Worm (Caenorhabditis elegans) whole organism, L4 larva: ENCODE results near the gene rabr-3.
A peak's percentile ranks its signal among the peaks of the same experiment; 100 is the strongest.

Experiments
- D1046.2 ChIP-seq: fragments of 200-800 bp; sonication (Bioruptor generic); IDR thresholded peaks from 2 replicates; pipeline ENCODE4 v1.3.6; 2022; ENCODE audit warnings: missing genetic modification characterization, missing compliant biosample characterization
- F10B5.3 ChIP-seq: sonication (generic microtip); optimal IDR thresholded peaks from 2 replicates; lab custom pipeline; 2016; ENCODE audit warnings: mild to moderate bottlenecking, missing genetic modification characterization, missing compliant biosample characterization
- F49E8.2 ChIP-seq: sonication (generic microtip); optimal IDR thresholded peaks from 2 replicates; lab custom pipeline; 2016; ENCODE audit warnings: missing compliant biosample characterization, mild to moderate bottlenecking, missing genetic modification characterization, borderline replicate concordance
- R02D3.7 ChIP-seq: fragments of 150-350 bp; sonication (generic microtip); optimal IDR thresholded peaks from 3 replicates; lab custom pipeline; 2014; ENCODE audit warnings: missing biosample characterization, missing genetic modification characterization
- T20F7.1 ChIP-seq: fragments of 200-800 bp; sonication (Bioruptor generic); optimal IDR thresholded peaks from 2 replicates; lab custom pipeline; 2018; ENCODE audit warnings: mild to moderate bottlenecking, missing genetic modification characterization, missing compliant biosample characterization
- T26A8.4 ChIP-seq: fragments of 200-800 bp; sonication (Bioruptor generic); IDR thresholded peaks from 2 replicates; pipeline ENCODE4 v1.3.6; 2022; ENCODE audit warnings: missing genetic modification characterization, missing compliant biosample characterization
- Y75B8A.6 ChIP-seq: fragments of 200-800 bp; sonication (Bioruptor generic); IDR thresholded peaks from 2 replicates; pipeline ENCODE4 v1.3.6; 2022; ENCODE audit warnings: missing genetic modification reagents, missing genetic modification characterization, missing compliant biosample characterization
- aly-2 ChIP-seq: sonication (generic microtip); optimal IDR thresholded peaks from 2 replicates; lab custom pipeline; 2018; ENCODE audit warnings: missing biosample characterization, missing genetic modification characterization
- ceh-20 ChIP-seq: fragments of 200-800 bp; sonication (Bioruptor generic); IDR thresholded peaks from 2 replicates; pipeline ENCODE4 v1.3.6; 2022; ENCODE audit warnings: missing genetic modification reagents, missing genetic modification characterization, missing compliant biosample characterization
- ceh-44 ChIP-seq: fragments of 200-800 bp; sonication (Bioruptor generic); IDR thresholded peaks from 2 replicates; pipeline ENCODE4 v1.3.6; 2022; ENCODE audit warnings: missing genetic modification reagents, missing genetic modification characterization, missing compliant biosample characterization
- ceh-62 ChIP-seq: sonication (generic microtip); optimal IDR thresholded peaks from 2 replicates; lab custom pipeline; 2017; ENCODE audit warnings: missing biosample characterization, missing genetic modification characterization
- dmd-6 ChIP-seq: fragments of 200-800 bp; sonication (Bioruptor generic); IDR thresholded peaks from 2 replicates; pipeline ENCODE4 v1.3.6; 2022; ENCODE audit warnings: missing genetic modification reagents, missing genetic modification characterization, missing compliant biosample characterization
- dmd-9 ChIP-seq: fragments of 200-800 bp; sonication (Bioruptor generic); IDR thresholded peaks from 2 replicates; pipeline ENCODE4 v1.3.6; 2022; ENCODE audit warnings: missing genetic modification reagents, missing genetic modification characterization, missing compliant biosample characterization
- duxl-1 ChIP-seq: sonication (generic microtip); optimal IDR thresholded peaks from 2 replicates; lab custom pipeline; 2016; ENCODE audit warnings: mild to moderate bottlenecking, missing genetic modification characterization, moderate library complexity, missing compliant biosample characterization; ENCODE audit not compliant: poor library complexity
- fkh-10 ChIP-seq: fragments of 150-350 bp; optimal IDR thresholded peaks from 2 replicates; lab custom pipeline; 2014; ENCODE audit warnings: missing biosample characterization, missing genetic modification reagents, missing genetic modification characterization
- fos-1 ChIP-seq: fragments of 150-350 bp; optimal IDR thresholded peaks from 2 replicates; lab custom pipeline; 2014; ENCODE audit warnings: missing biosample characterization, missing genetic modification characterization
- jun-1 ChIP-seq: fragments of 150-350 bp; optimal IDR thresholded peaks from 2 replicates; lab custom pipeline; 2014; ENCODE audit warnings: missing biosample characterization, missing genetic modification reagents, missing genetic modification characterization
- lin-13 ChIP-seq: fragments of 150-350 bp; optimal IDR thresholded peaks from 2 replicates; lab custom pipeline; 2014; ENCODE audit warnings: missing biosample characterization, missing genetic modification reagents, missing genetic modification characterization
- lir-3 ChIP-seq: sonication (generic microtip); optimal IDR thresholded peaks from 2 replicates; lab custom pipeline; 2016; ENCODE audit warnings: mild to moderate bottlenecking, missing genetic modification characterization, missing compliant biosample characterization
- lsy-2 ChIP-seq, 2 experiments: fragments of 150-350 bp in 1 of 2; sonication (generic microtip) in 1 of 2; optimal IDR thresholded peaks; 2 replicates each; lab custom pipeline; 2014 to 2017; ENCODE audit warnings: missing biosample characterization in 2 of 2, missing genetic modification characterization in 2 of 2
- madf-9 ChIP-seq: fragments of 200-800 bp; sonication (Bioruptor generic); conservative IDR thresholded peaks from 2 replicates; pipeline ENCODE4 v1.3.6; 2022; ENCODE audit warnings: missing genetic modification reagents, missing genetic modification characterization, missing compliant biosample characterization
- mxl-3 ChIP-seq: fragments of 200-800 bp; sonication (Bioruptor generic); optimal IDR thresholded peaks from 2 replicates; lab custom pipeline; 2018; ENCODE audit warnings: mild to moderate bottlenecking, missing genetic modification characterization, missing compliant biosample characterization
- nhr-10 ChIP-seq: fragments of 150-350 bp; optimal IDR thresholded peaks from 2 replicates; lab custom pipeline; 2014; ENCODE audit warnings: missing biosample characterization, missing genetic modification characterization
- nhr-102 ChIP-seq: sonication (generic microtip); optimal IDR thresholded peaks from 2 replicates; lab custom pipeline; 2016; ENCODE audit warnings: mild to moderate bottlenecking, missing genetic modification characterization, moderate library complexity, missing compliant biosample characterization
- nhr-11 ChIP-seq: fragments of 150-350 bp; optimal IDR thresholded peaks from 2 replicates; lab custom pipeline; 2014; ENCODE audit warnings: missing biosample characterization, missing genetic modification characterization
- nhr-25 ChIP-seq: sonication (generic microtip); optimal IDR thresholded peaks from 2 replicates; lab custom pipeline; 2017; ENCODE audit warnings: missing genetic modification characterization, mild to moderate bottlenecking, missing compliant biosample characterization, antibody characterized with exemption, moderate library complexity, borderline replicate concordance; ENCODE audit not compliant: insufficient read depth
- nhr-76 ChIP-seq: fragments of 150-350 bp; optimal IDR thresholded peaks from 2 replicates; lab custom pipeline; 2014; ENCODE audit warnings: missing biosample characterization, missing genetic modification characterization
- unc-62 ChIP-seq, 3 experiments: fragments of 150-350 bp in 1 of 3; sonication (generic microtip); optimal IDR thresholded peaks in 2 of 3; peaks in 1 of 3; 1 replicate in 1 of 3; 2 replicates in 2 of 3; lab custom pipeline; 2014 to 2017; ENCODE audit warnings: missing biosample characterization in 3 of 3, missing genetic modification characterization in 3 of 3, missing genetic modification reagents in 3 of 3, missing genotype in 1 of 3
- vab-7 ChIP-seq: fragments of 200-800 bp; sonication (Bioruptor generic); IDR thresholded peaks from 2 replicates; pipeline ENCODE4 v1.3.6; 2022; ENCODE audit warnings: missing genetic modification reagents, missing genetic modification characterization, missing compliant biosample characterization
- zag-1 ChIP-seq: fragments of 150-350 bp; optimal IDR thresholded peaks from 2 replicates; lab custom pipeline; 2014; ENCODE audit warnings: missing biosample characterization, missing genetic modification characterization
- zip-11 ChIP-seq: fragments of 200-800 bp; sonication (Bioruptor generic); IDR thresholded peaks from 2 replicates; pipeline ENCODE4 v1.3.6; 2022; ENCODE audit warnings: missing genetic modification characterization, missing compliant biosample characterization
- ztf-7 ChIP-seq: fragments of 150-350 bp; optimal IDR thresholded peaks from 2 replicates; lab custom pipeline; 2014; ENCODE audit warnings: missing biosample characterization, missing genetic modification characterization

The rabr-3 gene

ce11 chrV:16195379-16195778 lies at the start of gene rabr-3:
Gene rabr-3 (plus strand): TSS chrV:16195679.
- no peak for TF ChIP-seq zag-1 (tag; lab: Kevin White, UChicago)
- no peak for TF ChIP-seq nhr-10 (tag; lab: Kevin White, UChicago)
- TF ChIP-seq ceh-62 (tag; lab: Kevin White, UChicago): no peak
- TF ChIP-seq unc-62 (GFP tag; optimal IDR thresholded peaks at IDR 0.05 in 1 of 2; lab: Kevin White, UChicago): no peak
- TF ChIP-seq unc-62 (tag; optimal IDR thresholded peaks at IDR 0.05; lab: Kevin White, UChicago): no peak
- TF ChIP-seq F10B5.3 (tag; lab: Kevin White, UChicago): no peak
- no peak for TF ChIP-seq T26A8.4 (GFP tag; lab: Robert Waterston, UW)
- TF ChIP-seq fkh-10 (GFP tag; lab: Kevin White, UChicago): no peak
- TF ChIP-seq dmd-9 (GFP tag; lab: Robert Waterston, UW): no peak
- no peak for TF ChIP-seq nhr-76
- TF ChIP-seq, all 104 proteins: peak for 0

DNA sequence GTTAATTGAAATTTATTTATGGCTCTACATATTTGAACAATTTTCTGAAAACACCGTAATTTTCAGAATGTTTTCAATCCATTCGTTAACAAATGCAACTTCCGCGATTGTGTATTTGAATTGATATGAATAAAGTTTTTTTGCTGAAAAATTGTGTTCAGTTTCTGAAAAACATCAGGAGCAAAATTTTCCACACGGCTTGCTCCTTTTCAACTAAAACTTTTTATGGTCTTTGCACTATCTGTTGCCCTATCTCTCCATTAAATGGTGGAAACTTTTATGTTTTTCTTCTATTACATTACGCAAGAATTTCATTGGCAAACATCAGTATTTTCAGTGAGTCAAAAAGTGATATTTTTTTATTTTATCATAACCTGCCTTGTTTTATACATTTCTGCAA lies 46.7 kb upstream of the rabr-3 start, which contains the start of gene F10A3.4:
TSS of gene F10A3.4 (plus strand) at position 301 of the 400 bp plus-strand sequence.
- no peak for TF ChIP-seq D1046.2 (GFP tag; lab: Robert Waterston, UW)
- TF ChIP-seq F49E8.2: no peak
- no peak for TF ChIP-seq T26A8.4 (GFP tag; lab: Robert Waterston, UW)
- no peak for TF ChIP-seq zip-11 (GFP tag; lab: Robert Waterston, UW)
- TF ChIP-seq nhr-102 (tag; lab: Kevin White, UChicago): no peak
- TF ChIP-seq madf-9 (GFP tag; lab: Robert Waterston, UW): no peak

ce11 chrV:16153375-16153774 lies 42.1 kb upstream of the rabr-3 start, which contains the start of gene str-254:
Gene str-254 (minus strand): TSS chrV:16153475.
- TF ChIP-seq lin-13 (GFP tag; lab: Kevin White, UChicago) (no peak), nhr-25 (no peak), vab-7 (GFP tag; lab: Robert Waterston, UW) (no peak), D1046.2 (GFP tag; lab: Robert Waterston, UW) (no peak), T20F7.1 (GFP tag; lab: Kevin White, UChicago) (no peak), jun-1 (tag; lab: Kevin White, UChicago) (no peak), T26A8.4 (GFP tag; lab: Robert Waterston, UW) (no peak), nhr-11 (tag; lab: Kevin White, UChicago) (no peak), ceh-20 (GFP tag; lab: Robert Waterston, UW) (no peak), lir-3 (no peak), R02D3.7 (tag; lab: Kevin White, UChicago) (no peak), fos-1 (no peak), dmd-6 (GFP tag; lab: Robert Waterston, UW) (no peak), Y75B8A.6 (no peak), ceh-62 (tag; lab: Kevin White, UChicago) (no peak), duxl-1 (tag; lab: Kevin White, UChicago) (no peak), lsy-2 (tag; optimal IDR thresholded peaks at IDR 0.05; lab: Kevin White, UChicago) (no peak), nhr-102 (tag; lab: Kevin White, UChicago) (no peak), aly-2 (tag; lab: Kevin White, UChicago) (no peak)

DNA sequence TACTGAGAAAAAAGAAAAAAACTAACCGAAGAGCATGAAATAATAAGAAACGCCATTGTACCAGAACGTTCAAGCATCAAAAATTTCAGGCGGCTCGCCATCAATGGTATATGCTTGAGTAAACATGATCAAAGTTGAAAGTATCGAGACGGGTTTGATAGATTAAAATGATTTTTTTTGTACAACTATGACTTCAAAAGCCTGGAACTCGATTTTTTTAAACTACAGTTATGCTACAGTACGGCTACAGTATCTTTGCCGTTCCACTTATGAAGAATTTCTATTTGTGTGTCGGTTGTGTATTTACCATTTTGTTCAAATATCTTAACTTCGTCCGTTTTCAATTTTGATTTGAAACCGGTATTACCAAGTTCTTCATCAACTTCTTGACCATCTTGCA lies 40.4 kb upstream of the rabr-3 start, which contains the start of gene str-97:
TSS of gene str-97 (minus strand) at position 101 of the 400 bp plus-strand sequence.
- no peak for TF ChIP-seq mxl-3
- no peak for TF ChIP-seq ceh-62 (tag; lab: Kevin White, UChicago)
- no peak for TF ChIP-seq ceh-44 (GFP tag; lab: Robert Waterston, UW)
- peak in 1 of 2 experiments; percentile 62 for TF ChIP-seq unc-62 (GFP tag; optimal IDR thresholded peaks at IDR 0.05 in 1 of 2; lab: Kevin White, UChicago)
- TF ChIP-seq unc-62 (tag; optimal IDR thresholded peaks at IDR 0.05; lab: Kevin White, UChicago): no peak
- TF ChIP-seq, all 104 proteins: peak for 1

ce11 chrV:16158391-16158790 lies 37.1 kb upstream of the rabr-3 start, which contains the start of gene str-99:
Gene str-99 (minus strand): TSS chrV:16158491.
- TF ChIP-seq ztf-7 (tag; lab: Kevin White, UChicago): no peak
- peak in 1 of 2 experiments; percentile 39 for TF ChIP-seq unc-62 (GFP tag; optimal IDR thresholded peaks at IDR 0.05 in 1 of 2; lab: Kevin White, UChicago)
- no peak for TF ChIP-seq unc-62 (tag; optimal IDR thresholded peaks at IDR 0.05; lab: Kevin White, UChicago)
